Fruit fly (Drosophila melanogaster) whole organism, prepupa: ENCODE measurements around the gene CG4440.

Experiments
- Blimp-1 ChIP-seq: fragments of 200-800 bp; sonication (Bioruptor generic); optimal IDR thresholded peaks from 3 replicates; lab custom pipeline; 2017; ENCODE audit warnings: missing biosample characterization, missing genetic modification characterization, mild to moderate bottlenecking, moderate library complexity, missing genetic modification reagents
- CG10631 ChIP-seq: fragments of 200-800 bp; sonication (Bioruptor generic); optimal IDR thresholded peaks from 2 replicates; lab custom pipeline; 2016; ENCODE audit warnings: missing biosample characterization, missing genetic modification characterization
- CG10669 ChIP-seq: fragments of 200-800 bp; sonication (Bioruptor generic); optimal IDR thresholded peaks from 3 replicates; lab custom pipeline; 2018; ENCODE audit warnings: missing biosample characterization, mild to moderate bottlenecking, missing genetic modification characterization, moderate library complexity
- CG11762 ChIP-seq: fragments of 200-800 bp; sonication (Bioruptor generic); optimal IDR thresholded peaks from 3 replicates; lab custom pipeline; 2016; ENCODE audit warnings: missing biosample characterization, missing genetic modification characterization; ENCODE audit not compliant: insufficient read depth
- CG11902 ChIP-seq: fragments of 200-800 bp; sonication (Bioruptor generic); optimal IDR thresholded peaks from 3 replicates; lab custom pipeline; 2016; ENCODE audit warnings: missing biosample characterization, missing genetic modification characterization
- CG15336 ChIP-seq: fragments of 200-800 bp; sonication (Bioruptor generic); IDR thresholded peaks from 2 replicates; pipeline ENCODE4 v1.3.6; 2022; ENCODE audit warnings: missing biosample characterization, missing genetic modification characterization
- CG1621 ChIP-seq: fragments of 200-800 bp; sonication (Bioruptor generic); optimal IDR thresholded peaks from 3 replicates; lab custom pipeline; 2018; ENCODE audit warnings: missing biosample characterization, mild to moderate bottlenecking, missing genetic modification characterization
- CG3032 ChIP-seq: fragments of 200-800 bp; optimal IDR thresholded peaks from 2 replicates; lab custom pipeline; 2019; ENCODE audit warnings: missing biosample characterization, mild to moderate bottlenecking, missing genetic modification characterization, moderate library complexity
- CG31627 ChIP-seq: fragments of 200-800 bp; sonication (Bioruptor generic); optimal IDR thresholded peaks from 3 replicates; lab custom pipeline; 2016; ENCODE audit warnings: missing biosample characterization, missing genetic modification characterization
- CG32006 ChIP-seq: fragments of 200-800 bp; sonication (Bioruptor generic); optimal IDR thresholded peaks from 3 replicates; lab custom pipeline; 2017; ENCODE audit warnings: missing biosample characterization, mild to moderate bottlenecking, missing genetic modification characterization
- CG34406 ChIP-seq: fragments of 200-800 bp; sonication (Bioruptor generic); optimal IDR thresholded peaks from 3 replicates; lab custom pipeline; 2016; ENCODE audit warnings: missing biosample characterization, missing genetic modification characterization
- CG3919 ChIP-seq: fragments of 200-800 bp; sonication (Bioruptor generic); optimal IDR thresholded peaks from 3 replicates; lab custom pipeline; 2016; ENCODE audit warnings: missing biosample characterization, missing genetic modification characterization
- CG4318 ChIP-seq: fragments of 200-800 bp; sonication (Bioruptor generic); optimal IDR thresholded peaks from 3 replicates; lab custom pipeline; 2017; ENCODE audit warnings: missing biosample characterization, mild to moderate bottlenecking, missing genetic modification characterization
- CG6163 ChIP-seq: fragments of 200-800 bp; sonication (Bioruptor generic); IDR thresholded peaks from 3 replicates; pipeline ENCODE4 v1.3.6; 2022; ENCODE audit warnings: missing biosample characterization, missing genetic modification characterization
- CG6276 ChIP-seq: fragments of 200-800 bp; sonication (Bioruptor generic); optimal IDR thresholded peaks from 2 replicates; lab custom pipeline; 2017; ENCODE audit warnings: missing biosample characterization, mild to moderate bottlenecking, missing genetic modification characterization
- CG6808 ChIP-seq: fragments of 200-800 bp; sonication (Bioruptor generic); optimal IDR thresholded peaks from 3 replicates; lab custom pipeline; 2017; ENCODE audit warnings: missing biosample characterization, missing genetic modification characterization, mild to moderate bottlenecking, moderate library complexity, missing genetic modification reagents
- CG7368 ChIP-seq: fragments of 200-800 bp; sonication (Bioruptor generic); optimal IDR thresholded peaks from 3 replicates; lab custom pipeline; 2016; ENCODE audit warnings: missing biosample characterization, missing genetic modification characterization
- CG8119 ChIP-seq: fragments of 200-800 bp; sonication (Bioruptor generic); IDR thresholded peaks from 3 replicates; pipeline ENCODE4 v1.3.6; 2022; ENCODE audit warnings: missing biosample characterization, missing genetic modification characterization
- CG8319 ChIP-seq: fragments of 200-800 bp; sonication (Bioruptor generic); optimal IDR thresholded peaks from 3 replicates; lab custom pipeline; 2016; ENCODE audit warnings: missing biosample characterization, missing genetic modification characterization
- CG8632 ChIP-seq: fragments of 200-800 bp; sonication (Bioruptor generic); optimal IDR thresholded peaks from 3 replicates; lab custom pipeline; 2016; ENCODE audit warnings: missing biosample characterization, missing genetic modification characterization
- Ets96B ChIP-seq: fragments of 200-800 bp; optimal IDR thresholded peaks from 2 replicates; lab custom pipeline; 2019; ENCODE audit warnings: missing biosample characterization, mild to moderate bottlenecking, missing genetic modification characterization, moderate library complexity
- Gug ChIP-seq: fragments of 200-800 bp; sonication (Bioruptor generic); IDR thresholded peaks from 2 replicates; pipeline ENCODE4 v1.3.6; 2022; ENCODE audit warnings: missing biosample characterization, missing genetic modification characterization
- Hr38 ChIP-seq: sonication (Bioruptor generic); optimal IDR thresholded peaks from 2 replicates; lab custom pipeline; 2016; ENCODE audit warnings: missing biosample characterization, missing genetic modification characterization
- Hr39 ChIP-seq: fragments of 200-800 bp; sonication (Bioruptor generic); optimal IDR thresholded peaks from 2 replicates; lab custom pipeline; 2016; ENCODE audit warnings: missing biosample characterization, missing genetic modification characterization
- Hr4 ChIP-seq: fragments of 200-800 bp; sonication (Bioruptor generic); optimal IDR thresholded peaks from 3 replicates; lab custom pipeline; 2016; ENCODE audit warnings: missing biosample characterization, missing genetic modification characterization
- Lpt ChIP-seq: fragments of 200-800 bp; sonication (Bioruptor generic); optimal IDR thresholded peaks from 3 replicates; lab custom pipeline; 2016; ENCODE audit warnings: missing biosample characterization, missing genetic modification characterization
- Met ChIP-seq: fragments of 200-800 bp; sonication (Bioruptor generic); optimal IDR thresholded peaks from 3 replicates; lab custom pipeline; 2016; ENCODE audit warnings: missing biosample characterization, missing genetic modification characterization
- OdsH ChIP-seq: fragments of 200-800 bp; sonication (Bioruptor generic); optimal IDR thresholded peaks from 3 replicates; lab custom pipeline; 2016; ENCODE audit warnings: missing biosample characterization, missing genetic modification characterization
- Smox ChIP-seq: fragments of 200-800 bp; sonication (Bioruptor generic); optimal IDR thresholded peaks from 3 replicates; lab custom pipeline; 2016; ENCODE audit warnings: missing biosample characterization, missing genetic modification characterization
- Sox102F ChIP-seq: fragments of 200-800 bp; sonication (Bioruptor generic); optimal IDR thresholded peaks from 2 replicates; lab custom pipeline; 2016; ENCODE audit warnings: missing biosample characterization, mild to moderate bottlenecking, missing genetic modification characterization
- Sox15 ChIP-seq: fragments of 200-800 bp; sonication (Bioruptor generic); optimal IDR thresholded peaks from 3 replicates; lab custom pipeline; 2016; ENCODE audit warnings: missing biosample characterization, missing genetic modification characterization
- acj6 ChIP-seq: fragments of 200-800 bp; sonication (Bioruptor generic); optimal IDR thresholded peaks from 3 replicates; lab custom pipeline; 2016; ENCODE audit warnings: missing biosample characterization, missing genetic modification characterization
- cyc ChIP-seq: fragments of 200-800 bp; sonication (Bioruptor generic); optimal IDR thresholded peaks from 3 replicates; lab custom pipeline; 2016; ENCODE audit warnings: missing biosample characterization, missing genetic modification characterization
- dac ChIP-seq: fragments of 200-800 bp; sonication (Bioruptor generic); optimal IDR thresholded peaks from 2 replicates; lab custom pipeline; 2017; ENCODE audit warnings: missing biosample characterization, mild to moderate bottlenecking, missing genetic modification characterization
- dsx ChIP-seq: fragments of 200-800 bp; optimal IDR thresholded peaks from 3 replicates; lab custom pipeline; 2019; ENCODE audit warnings: missing biosample characterization, mild to moderate bottlenecking, missing genetic modification characterization, moderate library complexity; ENCODE audit not compliant: poor library complexity, severe bottlenecking
- eg ChIP-seq: fragments of 200-800 bp; sonication (Bioruptor generic); IDR thresholded peaks from 3 replicates; pipeline ENCODE4 v1.3.6; 2022; ENCODE audit warnings: missing biosample characterization, missing genetic modification characterization
- esn ChIP-seq: fragments of 200-800 bp; sonication (Bioruptor generic); optimal IDR thresholded peaks from 2 replicates; lab custom pipeline; 2016; ENCODE audit warnings: missing biosample characterization, mild to moderate bottlenecking, missing genetic modification characterization, moderate library complexity
- fd59A ChIP-seq: fragments of 200-800 bp; sonication (Bioruptor generic); optimal IDR thresholded peaks from 2 replicates; lab custom pipeline; 2017; ENCODE audit warnings: missing biosample characterization, mild to moderate bottlenecking, missing genetic modification characterization, missing genetic modification reagents
- fd85E ChIP-seq: fragments of 200-800 bp; sonication (Bioruptor generic); optimal IDR thresholded peaks from 3 replicates; lab custom pipeline; 2016; ENCODE audit warnings: missing biosample characterization, missing genetic modification characterization
- fkh ChIP-seq: fragments of 200-800 bp; sonication (Bioruptor generic); optimal IDR thresholded peaks from 3 replicates; lab custom pipeline; 2017; ENCODE audit warnings: missing biosample characterization, mild to moderate bottlenecking, missing genetic modification characterization, moderate library complexity
- lz ChIP-seq: fragments of 200-800 bp; sonication (Bioruptor generic); optimal IDR thresholded peaks from 3 replicates; lab custom pipeline; 2016; ENCODE audit warnings: missing biosample characterization, missing genetic modification characterization
- net ChIP-seq: fragments of 200-800 bp; sonication (Bioruptor generic); optimal IDR thresholded peaks from 3 replicates; lab custom pipeline; 2016; ENCODE audit warnings: missing biosample characterization, missing genetic modification characterization
- pdm3 ChIP-seq: fragments of 200-800 bp; sonication (Bioruptor generic); optimal IDR thresholded peaks from 3 replicates; lab custom pipeline; 2016; ENCODE audit warnings: missing biosample characterization, missing genetic modification characterization
- salr ChIP-seq, 2 experiments: fragments of 200-800 bp; sonication (Bioruptor generic); optimal IDR thresholded peaks; 3 replicates each; lab custom pipeline; 2016 to 2018; ENCODE audit warnings: missing biosample characterization in 2 of 2, missing genetic modification characterization in 2 of 2, mild to moderate bottlenecking in 1 of 2
- spab ChIP-seq: fragments of 200-800 bp; sonication (Bioruptor generic); optimal IDR thresholded peaks from 2 replicates; lab custom pipeline; 2017; ENCODE audit warnings: missing biosample characterization, mild to moderate bottlenecking, missing genetic modification characterization, missing genetic modification reagents
- svp ChIP-seq: fragments of 200-800 bp; sonication (Bioruptor generic); peaks from one replicate; lab custom pipeline; 2016; ENCODE audit warnings: missing biosample characterization, missing genetic modification characterization
- topi ChIP-seq: fragments of 200-800 bp; sonication (Bioruptor generic); optimal IDR thresholded peaks from 3 replicates; lab custom pipeline; 2016; ENCODE audit warnings: missing biosample characterization, missing genetic modification characterization
- vri ChIP-seq: fragments of 200-800 bp; sonication (Bioruptor generic); optimal IDR thresholded peaks from 3 replicates; lab custom pipeline; 2016; ENCODE audit warnings: missing biosample characterization, mild to moderate bottlenecking, missing genetic modification characterization

CG4440 gene

dm6 chr2L:16285692-16286359 lies 43.9 kb upstream of the CG4440 start (continued):
- TF ChIP-seq CG6808 (GFP tag; lab: Kevin White, UChicago) (peak; percentile 69), Lpt (GFP tag; lab: Kevin White, UChicago) (peak; percentile 74), CG1621 (tag; lab: Kevin White, UChicago) (peak; percentile 83), CG4318 (peak; percentile 63), Blimp-1 (GFP tag; lab: Kevin White, UChicago) (peak; percentile 71), CG6163 (GFP tag; lab: Robert Waterston, UW) (no peak), Hr4 (GFP tag; lab: Kevin White, UChicago) (peak; percentile 87), acj6 (GFP tag; lab: Kevin White, UChicago) (peak; percentile 88), CG8319 (GFP tag; lab: Kevin White, UChicago) (peak; percentile 77), pdm3 (GFP tag; lab: Kevin White, UChicago) (peak; percentile 93), vri (peak; percentile 85), Smox (GFP tag; lab: Kevin White, UChicago) (peak; percentile 91), Hr39 (GFP tag; lab: Kevin White, UChicago) (peak; percentile 94), net (GFP tag; lab: Kevin White, UChicago) (peak; percentile 86), salr (GFP tag; optimal IDR thresholded peaks at IDR 0.05; lab: Kevin White, UChicago) (peak; percentile 38 to 79), CG6276 (peak; percentile 70), lz (peak; percentile 90), CG3032 (tag; lab: Kevin White, UChicago) (peak; percentile 87), dsx (GFP tag; lab: Kevin White, UChicago) (peak; percentile 75), cyc (GFP tag; lab: Kevin White, UChicago) (peak; percentile 92), CG8632 (GFP tag; lab: Kevin White, UChicago) (peak; percentile 85), CG32006 (GFP tag; lab: Kevin White, UChicago) (peak; percentile 83), eg (GFP tag; lab: Robert Waterston, UW) (no peak), topi (GFP tag; lab: Kevin White, UChicago) (peak; percentile 92), fd59A (GFP tag; lab: Kevin White, UChicago) (peak; percentile 72), CG8119 (no peak), CG15336 (GFP tag; lab: Robert Waterston, UW) (no peak), spab (peak; percentile 54), OdsH (peak; percentile 91), CG11902 (GFP tag; lab: Kevin White, UChicago) (peak; percentile 89), fkh (GFP tag; lab: Kevin White, UChicago) (peak; percentile 22), Ets96B (tag; lab: Kevin White, UChicago) (peak; percentile 86), fd85E (GFP tag; lab: Kevin White, UChicago) (no peak), CG10669 (GFP tag; lab: Kevin White, UChicago) (peak; percentile 87), Sox102F (GFP tag; lab: Kevin White, UChicago) (peak; percentile 93), dac (peak; percentile 71), Met (GFP tag; lab: Kevin White, UChicago) (peak; percentile 92), Gug (GFP tag; lab: Robert Waterston, UW) (no peak)

dm6 chr2L:16286360-16287005 lies 43.2 kb upstream of the CG4440 start:
- TF ChIP-seq CG10631 (peak; percentile 81), dac (peak; percentile 49), CG34406 (GFP tag; lab: Kevin White, UChicago) (peak; percentile 65), CG1621 (tag; lab: Kevin White, UChicago) (peak; percentile 52), spab (peak; percentile 72), CG11762 (GFP tag; lab: Kevin White, UChicago) (peak; percentile 67), topi (GFP tag; lab: Kevin White, UChicago) (peak; percentile 66), acj6 (GFP tag; lab: Kevin White, UChicago) (peak; percentile 72), CG10669 (GFP tag; lab: Kevin White, UChicago) (peak; percentile 75), CG7368 (GFP tag; lab: Kevin White, UChicago) (peak; percentile 17), CG3919 (GFP tag; lab: Kevin White, UChicago) (peak; percentile 77), Sox15 (peak; percentile 13), pdm3 (GFP tag; lab: Kevin White, UChicago) (peak; percentile 79), esn (peak; percentile 62), fd85E (GFP tag; lab: Kevin White, UChicago) (no peak), CG11902 (GFP tag; lab: Kevin White, UChicago) (peak; percentile 27), dsx (GFP tag; lab: Kevin White, UChicago) (peak; percentile 71), CG31627 (GFP tag; lab: Kevin White, UChicago) (peak; percentile 60), Hr38 (peak; percentile 14), svp (GFP tag; lab: Kevin White, UChicago) (peak; percentile 84)
